Fruit fly (Drosophila melanogaster) whole organism: ENCODE data around the gene Moca-cyp.

Experiments
- CG8478 ChIP-seq: fragments of >200 bp; optimal IDR thresholded peaks from 2 replicates; lab custom pipeline; 2018; ENCODE audit warnings: inconsistent platforms
- Dll ChIP-seq: fragments of >200 bp; optimal IDR thresholded peaks from 2 replicates; lab custom pipeline; 2017
- EcR ChIP-seq, 2 experiments: fragments of >200 bp; optimal IDR thresholded peaks; 2 replicates each; lab custom pipeline; 2017; ENCODE audit warnings: missing biosample characterization in 2 of 2, missing genetic modification characterization in 2 of 2, missing genetic modification reagents in 2 of 2
- pan ChIP-seq: fragments of >200 bp; optimal IDR thresholded peaks from 2 replicates; lab custom pipeline; 2017
- psq ChIP-seq: fragments of >200 bp; optimal IDR thresholded peaks from 2 replicates; lab custom pipeline; 2017

- no peak for TF ChIP-seq Dll
- TF ChIP-seq pan (lab: Kevin White, UChicago): no peak
- TF ChIP-seq psq (lab: Kevin White, UChicago): no peak
- TF ChIP-seq CG8478 (lab: Kevin White, UChicago): no peak
- TF ChIP-seq EcR (GFP tag; optimal IDR thresholded peaks at IDR 0.05; lab: Kevin White, UChicago): no peak
These were observed 49.7 kb downstream of the Moca-cyp start for dm6 chr3R:28389864-28390263.
